Fruit fly (Drosophila melanogaster) whole organism, embryonic: ENCODE measurements around the gene CG7407.

ENCODE experiments used
- Asciz ChIP-seq: fragments of 200-800 bp; sonication (Bioruptor generic); optimal IDR thresholded peaks from 2 replicates; lab custom pipeline; 2017; ENCODE audit warnings: missing biosample characterization, mild to moderate bottlenecking, missing genetic modification characterization, missing genetic modification reagents
- Bdp1 ChIP-seq: fragments of 200-800 bp; sonication (Bioruptor generic); optimal IDR thresholded peaks from 3 replicates; lab custom pipeline; 2016; ENCODE audit warnings: missing biosample characterization, missing genetic modification characterization
- CG10959 ChIP-seq: fragments of 200-800 bp; sonication (Bioruptor generic); IDR thresholded peaks from 2 replicates; pipeline ENCODE4 v1.3.6; 2022; ENCODE audit warnings: missing biosample characterization, missing genetic modification characterization
- CG12299 ChIP-seq: fragments of 200-800 bp; sonication (Bioruptor generic); optimal IDR thresholded peaks from 2 replicates; lab custom pipeline; 2018; ENCODE audit warnings: missing biosample characterization, mild to moderate bottlenecking, missing genetic modification characterization
- CG15514 ChIP-seq: fragments of 200-800 bp; sonication (Bioruptor generic); optimal IDR thresholded peaks from 3 replicates; lab custom pipeline; 2017; ENCODE audit warnings: missing biosample characterization, missing genetic modification characterization, mild to moderate bottlenecking, moderate library complexity, missing genetic modification reagents
- CG17612 ChIP-seq: fragments of 200-800 bp; sonication (Bioruptor generic); IDR thresholded peaks from 2 replicates; pipeline ENCODE4 v1.3.6; 2022; ENCODE audit warnings: missing biosample characterization, missing genetic modification characterization
- CG18599 ChIP-seq: fragments of 200-800 bp; sonication (Bioruptor generic); optimal IDR thresholded peaks from 3 replicates; lab custom pipeline; 2017; ENCODE audit warnings: missing biosample characterization, missing genetic modification characterization, mild to moderate bottlenecking, moderate library complexity, missing genetic modification reagents
- CG2199 ChIP-seq: fragments of 200-800 bp; sonication (Bioruptor generic); IDR thresholded peaks from 3 replicates; pipeline ENCODE4 v1.3.6; 2022; ENCODE audit warnings: missing biosample characterization, missing genetic modification characterization
- CG2712 ChIP-seq: fragments of 200-800 bp; optimal IDR thresholded peaks from 3 replicates; lab custom pipeline; 2019; ENCODE audit warnings: missing biosample characterization, mild to moderate bottlenecking, missing genetic modification characterization, moderate library complexity
- CG2875 ChIP-seq: fragments of 200-800 bp; sonication (Bioruptor generic); optimal IDR thresholded peaks from 2 replicates; lab custom pipeline; 2017; ENCODE audit warnings: missing biosample characterization, mild to moderate bottlenecking, missing genetic modification characterization, missing genetic modification reagents
- CG30431 ChIP-seq: fragments of 200-800 bp; sonication (Bioruptor generic); optimal IDR thresholded peaks from 2 replicates; lab custom pipeline; 2017; ENCODE audit warnings: missing biosample characterization, missing genetic modification characterization
- CG31441 ChIP-seq: fragments of 200-800 bp; sonication (Bioruptor generic); IDR thresholded peaks from 2 replicates; pipeline ENCODE4 v1.3.6; 2022; ENCODE audit warnings: missing biosample characterization, missing genetic modification characterization
- CG3407 ChIP-seq: fragments of 200-800 bp; sonication (Bioruptor generic); optimal IDR thresholded peaks from 2 replicates; lab custom pipeline; 2018; ENCODE audit warnings: missing biosample characterization, mild to moderate bottlenecking, missing genetic modification characterization
- CG5245 ChIP-seq: fragments of 200-800 bp; sonication (Bioruptor generic); optimal IDR thresholded peaks from 3 replicates; lab custom pipeline; 2016; ENCODE audit warnings: missing biosample characterization, missing genetic modification characterization
- CG6175 ChIP-seq: fragments of 200-800 bp; sonication (Bioruptor generic); IDR thresholded peaks from 3 replicates; pipeline ENCODE4 v1.3.6; 2022; ENCODE audit warnings: missing biosample characterization, missing genetic modification characterization
- CG7745 ChIP-seq: fragments of 200-800 bp; sonication (Bioruptor generic); optimal IDR thresholded peaks from 2 replicates; lab custom pipeline; 2018; ENCODE audit warnings: missing biosample characterization, mild to moderate bottlenecking, missing genetic modification characterization, moderate library complexity
- CG7786 ChIP-seq: fragments of 200-800 bp; sonication (Bioruptor generic); optimal IDR thresholded peaks from 2 replicates; lab custom pipeline; 2016; ENCODE audit warnings: missing biosample characterization, missing genetic modification characterization
- CG7963 ChIP-seq: fragments of 200-800 bp; sonication (Bioruptor generic); IDR thresholded peaks from 3 replicates; pipeline ENCODE4 v1.3.6; 2022; ENCODE audit warnings: missing biosample characterization, missing genetic modification characterization; ENCODE audit not compliant: partially characterized antibody
- Doc3 ChIP-seq: fragments of 200-800 bp; sonication (Bioruptor generic); IDR thresholded peaks from 3 replicates; pipeline ENCODE4 v1.3.6; 2022; ENCODE audit warnings: missing biosample characterization, missing genetic modification characterization; ENCODE audit not compliant: partially characterized antibody
- Fer1 ChIP-seq: fragments of 200-800 bp; sonication (Bioruptor generic); optimal IDR thresholded peaks from 2 replicates; lab custom pipeline; 2017; ENCODE audit warnings: missing biosample characterization, mild to moderate bottlenecking, missing genetic modification characterization
- GATAe ChIP-seq: fragments of 200-800 bp; sonication (Bioruptor generic); conservative IDR thresholded peaks from 2 replicates; pipeline ENCODE4 v1.3.6; 2022; ENCODE audit warnings: missing biosample characterization, missing genetic modification characterization
- Hr3 ChIP-seq: fragments of 200-800 bp; sonication (Bioruptor generic); optimal IDR thresholded peaks from 3 replicates; lab custom pipeline; 2016; ENCODE audit warnings: missing biosample characterization, missing genetic modification characterization
- Hr78 ChIP-seq, 2 experiments: fragments of 200-800 bp in 1 of 2; fragments of >200 bp in 1 of 2; sonication (Bioruptor generic) in 1 of 2; optimal IDR thresholded peaks; 2 replicates each; lab custom pipeline; 2017 to 2019; ENCODE audit warnings: missing biosample characterization in 2 of 2, missing genetic modification characterization in 2 of 2, mild to moderate bottlenecking in 1 of 2, moderate library complexity in 1 of 2
- Hsf ChIP-seq: fragments of 200-800 bp; sonication (Bioruptor generic); optimal IDR thresholded peaks from 3 replicates; lab custom pipeline; 2016; ENCODE audit warnings: missing biosample characterization, missing genetic modification characterization
- Meics ChIP-seq: fragments of 200-800 bp; sonication (Bioruptor generic); optimal IDR thresholded peaks from 2 replicates; lab custom pipeline; 2017; ENCODE audit warnings: missing biosample characterization, mild to moderate bottlenecking, missing genetic modification characterization
- Nf-YA ChIP-seq: fragments of 200-800 bp; sonication (Bioruptor generic); IDR thresholded peaks from 2 replicates; pipeline ENCODE4 v1.3.6; 2022; ENCODE audit warnings: missing biosample characterization, missing genetic modification characterization
- Nf-YB ChIP-seq: fragments of 200-800 bp; sonication (Bioruptor generic); optimal IDR thresholded peaks from 3 replicates; lab custom pipeline; 2019; ENCODE audit warnings: missing biosample characterization, mild to moderate bottlenecking, missing genetic modification characterization, moderate library complexity
- Rx ChIP-seq: fragments of 200-800 bp; sonication (Bioruptor generic); IDR thresholded peaks from 2 replicates; pipeline ENCODE4 v1.3.6; 2022; ENCODE audit warnings: missing biosample characterization, missing genetic modification characterization
- Side ChIP-seq: fragments of 200-800 bp; sonication (Bioruptor generic); optimal IDR thresholded peaks from 2 replicates; lab custom pipeline; 2016; ENCODE audit warnings: missing biosample characterization, missing genetic modification characterization
- Six4 ChIP-seq: fragments of 200-800 bp; sonication (Bioruptor generic); optimal IDR thresholded peaks from 2 replicates; lab custom pipeline; 2016; ENCODE audit warnings: missing biosample characterization, missing genetic modification characterization
- ab ChIP-seq: fragments of 200-800 bp; sonication (Bioruptor generic); optimal IDR thresholded peaks from 2 replicates; lab custom pipeline; 2016; ENCODE audit warnings: missing biosample characterization, missing genetic modification characterization
- ato ChIP-seq: fragments of 200-800 bp; sonication (Bioruptor generic); IDR thresholded peaks from 2 replicates; pipeline ENCODE4 v1.3.6; 2022; ENCODE audit warnings: missing biosample characterization, missing genetic modification characterization; ENCODE audit not compliant: partially characterized antibody
- br ChIP-seq: fragments of >200 bp; optimal IDR thresholded peaks from 2 replicates; lab custom pipeline; 2017
- dati ChIP-seq: fragments of 200-800 bp; sonication (Bioruptor generic); IDR thresholded peaks from 2 replicates; pipeline ENCODE4 v1.3.6; 2022; ENCODE audit warnings: missing biosample characterization, missing genetic modification characterization
- disco-r ChIP-seq: fragments of 200-800 bp; sonication (Bioruptor generic); optimal IDR thresholded peaks from 2 replicates; lab custom pipeline; 2016; ENCODE audit warnings: missing biosample characterization, missing genetic modification characterization
- fd64A ChIP-seq: fragments of 200-800 bp; sonication (Bioruptor generic); optimal IDR thresholded peaks from 3 replicates; lab custom pipeline; 2018; ENCODE audit warnings: missing biosample characterization, mild to moderate bottlenecking, missing genetic modification characterization
- ftz-f1 ChIP-seq: fragments of 200-800 bp; sonication (Bioruptor generic); optimal IDR thresholded peaks from 2 replicates; lab custom pipeline; 2016; ENCODE audit warnings: missing biosample characterization, missing genetic modification characterization
- fu2 ChIP-seq: fragments of 200-800 bp; sonication (Bioruptor generic); optimal IDR thresholded peaks from 2 replicates; lab custom pipeline; 2016; ENCODE audit warnings: missing biosample characterization, missing genetic modification characterization
- gce ChIP-seq: fragments of 200-800 bp; sonication (Bioruptor generic); IDR thresholded peaks from 3 replicates; pipeline ENCODE4 v1.3.6; 2022; ENCODE audit warnings: missing biosample characterization, missing genetic modification characterization
- oc ChIP-seq: fragments of 200-800 bp; sonication (Bioruptor generic); optimal IDR thresholded peaks from 2 replicates; lab custom pipeline; 2018; ENCODE audit warnings: missing biosample characterization, mild to moderate bottlenecking, missing genetic modification characterization, moderate library complexity
- otp ChIP-seq: fragments of 200-800 bp; sonication (Bioruptor generic); IDR thresholded peaks from 3 replicates; pipeline ENCODE4, ENCODE4 v1.3.6; 2022; ENCODE audit warnings: missing biosample characterization, missing genetic modification characterization
- pan ChIP-seq, 4 experiments: fragments of >200 bp in 3 of 4; fragments of 200-800 bp in 1 of 4; sonication (Bioruptor generic) in 1 of 4; optimal IDR thresholded peaks in 3 of 4; IDR thresholded peaks in 1 of 4; 2 replicates each; pipeline versions ENCODE4 v1.3.6 to Lab custom; 2017 to 2022; ENCODE audit warnings: missing biosample characterization in 2 of 4, missing genetic modification characterization in 2 of 4, mixed read lengths in 1 of 4
- phol ChIP-seq: fragments of 200-800 bp; sonication (Bioruptor generic); optimal IDR thresholded peaks from 3 replicates; lab custom pipeline; 2018; ENCODE audit warnings: missing biosample characterization, mild to moderate bottlenecking, missing genetic modification characterization, moderate library complexity
- repo ChIP-seq: fragments of 200-800 bp; sonication (Bioruptor generic); optimal IDR thresholded peaks from 2 replicates; lab custom pipeline; 2016; ENCODE audit warnings: missing biosample characterization, missing genetic modification characterization
- sc ChIP-seq, 3 experiments: fragments of >200 bp in 2 of 3; fragments of 200-800 bp in 1 of 3; sonication (Bioruptor generic) in 1 of 3; optimal IDR thresholded peaks; 2 replicates in 2 of 3; 3 replicates in 1 of 3; lab custom pipeline; 2017; ENCODE audit warnings: mild to moderate bottlenecking in 1 of 3, missing biosample characterization in 1 of 3, missing genetic modification characterization in 1 of 3, missing genetic modification reagents in 1 of 3
- sob ChIP-seq: fragments of 200-800 bp; sonication (Bioruptor generic); IDR thresholded peaks from 2 replicates; pipeline ENCODE4 v1.3.6; 2022; ENCODE audit warnings: missing biosample characterization, missing genetic modification characterization
- tll ChIP-seq, 2 experiments: fragments of 200-800 bp in 1 of 2; fragments of >200 bp in 1 of 2; sonication (Bioruptor generic) in 1 of 2; optimal IDR thresholded peaks; 2 replicates each; lab custom pipeline; 2017 to 2019; ENCODE audit warnings: missing biosample characterization in 2 of 2, missing genetic modification characterization in 2 of 2, mild to moderate bottlenecking in 1 of 2, moderate library complexity in 1 of 2
- tx ChIP-seq: fragments of 200-800 bp; sonication (Bioruptor generic); optimal IDR thresholded peaks from 2 replicates; lab custom pipeline; 2016; ENCODE audit warnings: missing biosample characterization, missing genetic modification characterization
- zen2 ChIP-seq: fragments of 200-800 bp; sonication (Bioruptor generic); IDR thresholded peaks from 3 replicates; pipeline ENCODE4 v1.3.6; 2022; ENCODE audit warnings: missing biosample characterization, missing genetic modification characterization; ENCODE audit not compliant: partially characterized antibody

Gene CG7407

dm6 chr3L:21828177-21828589 lies 4.9 kb downstream of the CG7407 start, which contains the start of gene CG32448 (continued):
- no peak for TF ChIP-seq Doc3
- no peak for TF ChIP-seq CG7745
- TF ChIP-seq phol = peak; percentile 62
- peak; percentile 54; the same call in 1 of the 2 replicates for TF ChIP-seq dati (GFP tag; lab: Robert Waterston, UW)
- peak; percentile 15 for TF ChIP-seq CG5245 (GFP tag; lab: Kevin White, UChicago)
- TF ChIP-seq CG2712 = peak; percentile 75
- TF ChIP-seq Bdp1 (GFP tag; lab: Kevin White, UChicago) = peak; percentile 0
- TF ChIP-seq Nf-YB = no peak
- TF ChIP-seq sc (optimal IDR thresholded peaks at IDR 0.05; lab: Kevin White, UChicago) = no peak
- no peak for TF ChIP-seq sc (GFP tag; optimal IDR thresholded peaks at IDR 0.05; lab: Kevin White, UChicago)
- peak; percentile 48 for TF ChIP-seq Fer1 (GFP tag; lab: Kevin White, UChicago)
- peak; percentile 35 for TF ChIP-seq Hr3 (GFP tag; lab: Kevin White, UChicago)
- peak; percentile 35; the same call in 1 of the 2 replicates for TF ChIP-seq CG31441 (GFP tag; lab: Robert Waterston, UW)
- TF ChIP-seq Six4 (GFP tag; lab: Kevin White, UChicago) = peak; percentile 40
- no peak for TF ChIP-seq ab (GFP tag; lab: Kevin White, UChicago)
- TF ChIP-seq repo (GFP tag; lab: Kevin White, UChicago) = no peak
- TF ChIP-seq CG2199 = peak; percentile 78; the same call in 1 of the 3 replicates
- no peak for TF ChIP-seq br
- TF ChIP-seq Asciz (GFP tag; lab: Kevin White, UChicago) = no peak
- TF ChIP-seq Meics (GFP tag; lab: Kevin White, UChicago) = peak; percentile 60
- TF ChIP-seq Rx = no peak
- TF ChIP-seq oc = peak; percentile 56
- peak; percentile 56 for TF ChIP-seq CG18599 (GFP tag; lab: Kevin White, UChicago)
- no peak for TF ChIP-seq ato (GFP tag; lab: Robert Waterston, UW)
- TF ChIP-seq CG6175 (GFP tag; lab: Robert Waterston, UW) = no peak; the same call in 2 of the 3 replicates
- no peak for TF ChIP-seq gce
- TF ChIP-seq Nf-YA (GFP tag; lab: Robert Waterston, UW) = 0 out of 2 replicates have a peak, but pooled peaks have one; percentile 31
- no peak for TF ChIP-seq pan (optimal IDR thresholded peaks at IDR 0.05; lab: Kevin White, UChicago)
- peak in 1 of 2 experiments; percentile 83 for TF ChIP-seq pan (GFP tag; optimal IDR thresholded peaks at IDR 0.05 in 1 of 2, IDR thresholded peaks at IDR 0.05 in 1 of 2)
- no peak for TF ChIP-seq ftz-f1 (GFP tag; lab: Kevin White, UChicago)
- peak; percentile 40; the same call in 1 of the 2 replicates for TF ChIP-seq CG10959
- peak; percentile 58; the same call in 1 of the 3 replicates for TF ChIP-seq otp (GFP tag; lab: Robert Waterston, UW)
- no peak for TF ChIP-seq fd64A (GFP tag; lab: Kevin White, UChicago)
- TF ChIP-seq Side = peak; percentile 47
- TF ChIP-seq CG12299 (tag; lab: Kevin White, UChicago) = no peak
- no peak for TF ChIP-seq zen2
- TF ChIP-seq CG17612 (GFP tag; lab: Robert Waterston, UW) = no peak
- peak in 1 of 2 experiments; percentile 0 for TF ChIP-seq tll (GFP tag; optimal IDR thresholded peaks at IDR 0.05; lab: Kevin White, UChicago)
- no peak for TF ChIP-seq CG3407 (GFP tag; lab: Kevin White, UChicago)
- TF ChIP-seq disco-r (GFP tag; lab: Kevin White, UChicago) = no peak
- no peak for TF ChIP-seq CG2875 (GFP tag; lab: Kevin White, UChicago)
- no peak for TF ChIP-seq Hr78 (GFP tag; optimal IDR thresholded peaks at IDR 0.05; lab: Kevin White, UChicago)
- TF ChIP-seq tx = peak; percentile 61
- TF ChIP-seq GATAe (GFP tag; lab: Robert Waterston, UW) = no peak
- TF ChIP-seq CG15514 = peak; percentile 23
- TF ChIP-seq CG7963 = no peak
- TF ChIP-seq fu2 = peak; percentile 69
- peak; percentile 72 for TF ChIP-seq Hsf
- peak; percentile 34 for TF ChIP-seq CG30431 (GFP tag; lab: Kevin White, UChicago)
- peak; percentile 75 for TF ChIP-seq sob (GFP tag; lab: Robert Waterston, UW)
- peak; percentile 66 for TF ChIP-seq CG7786
